Fruit fly (Drosophila melanogaster) whole organism, embryonic: ENCODE measurements around the gene TwdlK.
A peak's percentile ranks its signal among the peaks of the same experiment; 100 is the strongest.

Source experiments
- Antp ChIP-seq: fragments of 200-800 bp; sonication (Bioruptor generic); optimal IDR thresholded peaks from 3 replicates; lab custom pipeline; 2016; ENCODE audit warnings: missing biosample characterization, missing genetic modification characterization
- Awh ChIP-seq: fragments of 200-800 bp; sonication (Bioruptor generic); IDR thresholded peaks from 2 replicates; pipeline ENCODE4, ENCODE4 v1.3.6; 2022; ENCODE audit warnings: missing biosample characterization, missing genetic modification characterization
- Blimp-1 ChIP-seq: fragments of 200-800 bp; sonication (Bioruptor generic); optimal IDR thresholded peaks from 3 replicates; lab custom pipeline; 2018; ENCODE audit warnings: missing biosample characterization, missing genetic modification characterization, mild to moderate bottlenecking, moderate library complexity, missing genetic modification reagents
- CG11085 ChIP-seq: fragments of 200-800 bp; sonication (Bioruptor generic); IDR thresholded peaks from 2 replicates; pipeline ENCODE4 v1.3.6; 2022; ENCODE audit warnings: missing biosample characterization, missing genetic modification characterization
- CG12299 ChIP-seq: fragments of 200-800 bp; sonication (Bioruptor generic); optimal IDR thresholded peaks from 2 replicates; lab custom pipeline; 2018; ENCODE audit warnings: missing biosample characterization, mild to moderate bottlenecking, missing genetic modification characterization
- CG13624 ChIP-seq: fragments of 200-800 bp; sonication (Bioruptor generic); optimal IDR thresholded peaks from 2 replicates; lab custom pipeline; 2016; ENCODE audit warnings: missing biosample characterization, missing genetic modification characterization
- CG15479 ChIP-seq: fragments of 200-800 bp; sonication (Bioruptor generic); optimal IDR thresholded peaks from 3 replicates; lab custom pipeline; 2019; ENCODE audit warnings: missing biosample characterization, mild to moderate bottlenecking, missing genetic modification characterization, moderate library complexity
- CG15601 ChIP-seq: fragments of 200-800 bp; sonication (Bioruptor generic); optimal IDR thresholded peaks from 3 replicates; lab custom pipeline; 2019; ENCODE audit warnings: missing biosample characterization, mild to moderate bottlenecking, missing genetic modification characterization, moderate library complexity
- CG17328 ChIP-seq: fragments of 200-800 bp; sonication (Bioruptor generic); IDR thresholded peaks from 2 replicates; pipeline ENCODE4 v1.3.6; 2022; ENCODE audit warnings: missing biosample characterization, missing genetic modification characterization
- CG17612 ChIP-seq: fragments of 200-800 bp; sonication (Bioruptor generic); IDR thresholded peaks from 2 replicates; pipeline ENCODE4 v1.3.6; 2022; ENCODE audit warnings: missing biosample characterization, missing genetic modification characterization
- CG17829 ChIP-seq: fragments of 200-800 bp; optimal IDR thresholded peaks from 2 replicates; lab custom pipeline; 2019; ENCODE audit warnings: missing biosample characterization, mild to moderate bottlenecking, missing genetic modification characterization, moderate library complexity
- CG1832 ChIP-seq: fragments of 200-800 bp; sonication (Bioruptor generic); optimal IDR thresholded peaks from 2 replicates; lab custom pipeline; 2017; ENCODE audit warnings: missing biosample characterization, mild to moderate bottlenecking, missing genetic modification characterization, inconsistent platforms
- CG2116 ChIP-seq: fragments of 200-800 bp; sonication (Bioruptor generic); optimal IDR thresholded peaks from 3 replicates; lab custom pipeline; 2018; ENCODE audit warnings: missing biosample characterization, mild to moderate bottlenecking, missing genetic modification characterization
- CG2875 ChIP-seq: fragments of 200-800 bp; sonication (Bioruptor generic); optimal IDR thresholded peaks from 2 replicates; lab custom pipeline; 2017; ENCODE audit warnings: missing biosample characterization, mild to moderate bottlenecking, missing genetic modification characterization, missing genetic modification reagents
- CG32767 ChIP-seq: fragments of 200-800 bp; sonication (Bioruptor generic); IDR thresholded peaks from 2 replicates; pipeline ENCODE4 v1.3.6; 2022; ENCODE audit warnings: missing biosample characterization, missing genetic modification characterization
- CG3407 ChIP-seq: fragments of 200-800 bp; sonication (Bioruptor generic); optimal IDR thresholded peaks from 2 replicates; lab custom pipeline; 2018; ENCODE audit warnings: missing biosample characterization, mild to moderate bottlenecking, missing genetic modification characterization
- CG3726 ChIP-seq: fragments of 200-800 bp; sonication (Bioruptor generic); IDR thresholded peaks from 3 replicates; pipeline ENCODE4, ENCODE4 v1.3.6; 2022; ENCODE audit warnings: missing biosample characterization, missing genetic modification characterization
- CG4360 ChIP-seq: fragments of 200-800 bp; sonication (Bioruptor generic); IDR thresholded peaks from 2 replicates; pipeline ENCODE4 v1.3.6; 2022; ENCODE audit warnings: missing biosample characterization, missing genetic modification characterization
- CG5953 ChIP-seq: fragments of 200-800 bp; sonication (Bioruptor generic); IDR thresholded peaks from 2 replicates; pipeline ENCODE4 v1.3.6; 2022; ENCODE audit warnings: missing biosample characterization, missing genetic modification characterization
- CG6654 ChIP-seq: fragments of 200-800 bp; sonication (Bioruptor generic); optimal IDR thresholded peaks from 2 replicates; lab custom pipeline; 2017; ENCODE audit warnings: missing biosample characterization, mild to moderate bottlenecking, missing genetic modification characterization
- CG6791 ChIP-seq: fragments of 200-800 bp; sonication (Bioruptor generic); IDR thresholded peaks from 3 replicates; pipeline ENCODE4 v1.3.6; 2022; ENCODE audit warnings: missing biosample characterization, missing genetic modification characterization; ENCODE audit not compliant: partially characterized antibody
- CG7745 ChIP-seq: fragments of 200-800 bp; sonication (Bioruptor generic); optimal IDR thresholded peaks from 2 replicates; lab custom pipeline; 2018; ENCODE audit warnings: missing biosample characterization, mild to moderate bottlenecking, missing genetic modification characterization, moderate library complexity
- CG7839 ChIP-seq: fragments of 200-800 bp; sonication (Bioruptor generic); optimal IDR thresholded peaks from 3 replicates; lab custom pipeline; 2018; ENCODE audit warnings: missing biosample characterization, mild to moderate bottlenecking, missing genetic modification characterization, moderate library complexity
- CTCF ChIP-seq: fragments of 200-800 bp; sonication (Bioruptor generic); optimal IDR thresholded peaks from 2 replicates; lab custom pipeline; 2017; ENCODE audit warnings: missing biosample characterization, mild to moderate bottlenecking, missing genetic modification characterization, moderate library complexity
- Camta ChIP-seq: fragments of 200-800 bp; sonication (Bioruptor generic); optimal IDR thresholded peaks from 2 replicates; lab custom pipeline; 2016; ENCODE audit warnings: missing biosample characterization, missing genetic modification characterization
- Dip3 ChIP-seq: fragments of 200-800 bp; sonication (Bioruptor generic); optimal IDR thresholded peaks from 3 replicates; lab custom pipeline; 2016; ENCODE audit warnings: missing biosample characterization, missing genetic modification characterization
- Doc2 ChIP-seq: fragments of 200-800 bp; sonication (Bioruptor generic); IDR thresholded peaks from 2 replicates; pipeline ENCODE4 v1.3.6; 2022; ENCODE audit warnings: missing biosample characterization, missing genetic modification characterization
- E2f2 ChIP-seq: fragments of 200-800 bp; sonication (Bioruptor generic); IDR thresholded peaks from 2 replicates; pipeline ENCODE4 v1.3.6; 2022; ENCODE audit warnings: missing biosample characterization, missing genetic modification characterization
- Gug ChIP-seq: fragments of 200-800 bp; sonication (Bioruptor generic); IDR thresholded peaks from 4 replicates; pipeline ENCODE4 v1.3.6; 2022; ENCODE audit warnings: missing biosample characterization, missing genetic modification characterization
- Hr39 ChIP-seq: fragments of >200 bp; optimal IDR thresholded peaks from 2 replicates; lab custom pipeline; 2017
- Hsf ChIP-seq: fragments of 200-800 bp; sonication (Bioruptor generic); optimal IDR thresholded peaks from 3 replicates; lab custom pipeline; 2016; ENCODE audit warnings: missing biosample characterization, missing genetic modification characterization
- Lim3 ChIP-seq: fragments of 200-800 bp; sonication (Bioruptor generic); IDR thresholded peaks from 2 replicates; pipeline ENCODE4 v1.3.6; 2022; ENCODE audit warnings: missing biosample characterization, missing genetic modification characterization
- Sox102F ChIP-seq: fragments of 200-800 bp; sonication (Bioruptor generic); optimal IDR thresholded peaks from 2 replicates; lab custom pipeline; 2018; ENCODE audit warnings: missing biosample characterization, mild to moderate bottlenecking, missing genetic modification characterization, moderate library complexity
- Sry-β ChIP-seq: fragments of 200-800 bp; sonication (Bioruptor generic); optimal IDR thresholded peaks from 2 replicates; lab custom pipeline; 2018; ENCODE audit warnings: missing biosample characterization, mild to moderate bottlenecking, missing genetic modification characterization, moderate library complexity
- Sry-δ ChIP-seq: fragments of 200-800 bp; sonication (Bioruptor generic); optimal IDR thresholded peaks from 2 replicates; lab custom pipeline; 2016; ENCODE audit warnings: missing biosample characterization, missing genetic modification characterization
- Usf ChIP-seq: fragments of 200-800 bp; sonication (Bioruptor generic); optimal IDR thresholded peaks from 2 replicates; lab custom pipeline; 2017; ENCODE audit warnings: missing genotype, missing biosample characterization, missing genetic modification characterization
- ab ChIP-seq: fragments of 200-800 bp; sonication (Bioruptor generic); optimal IDR thresholded peaks from 2 replicates; lab custom pipeline; 2016; ENCODE audit warnings: missing biosample characterization, missing genetic modification characterization
- abd-A ChIP-seq: fragments of 200-800 bp; sonication (Bioruptor generic); optimal IDR thresholded peaks from 3 replicates; lab custom pipeline; 2019; ENCODE audit warnings: missing biosample characterization, mild to moderate bottlenecking, missing genetic modification characterization, moderate library complexity
- br ChIP-seq: fragments of >200 bp; optimal IDR thresholded peaks from 2 replicates; lab custom pipeline; 2017
- ci ChIP-seq: fragments of 200-800 bp; sonication (Bioruptor generic); IDR thresholded peaks from 3 replicates; pipeline ENCODE4 v1.3.6; 2022; ENCODE audit warnings: missing biosample characterization, missing genetic modification characterization
- dpn ChIP-seq, 2 experiments: fragments of 200-800 bp; sonication (Bioruptor generic); optimal IDR thresholded peaks; 3 replicates each; lab custom pipeline; 2016; ENCODE audit warnings: missing biosample characterization in 2 of 2, missing genetic modification characterization in 2 of 2
- h ChIP-seq: fragments of >200 bp; optimal IDR thresholded peaks from 2 replicates; lab custom pipeline; 2017
- klu ChIP-seq: fragments of 200-800 bp; sonication (Bioruptor generic); IDR thresholded peaks from 2 replicates; pipeline ENCODE4 v1.3.6; 2022; ENCODE audit warnings: missing biosample characterization, missing genetic modification characterization
- nerfin-2 ChIP-seq: fragments of 200-800 bp; sonication (Bioruptor generic); IDR thresholded peaks from 2 replicates; pipeline ENCODE4 v1.3.6; 2022; ENCODE audit warnings: missing biosample characterization, missing genetic modification characterization; ENCODE audit not compliant: partially characterized antibody
- pb ChIP-seq: fragments of 200-800 bp; sonication (Bioruptor generic); optimal IDR thresholded peaks from 3 replicates; lab custom pipeline; 2016; ENCODE audit warnings: missing biosample characterization, missing genetic modification characterization
- peb ChIP-seq: fragments of 200-800 bp; sonication (Bioruptor generic); IDR thresholded peaks from 2 replicates; pipeline ENCODE4 v1.3.6; 2022; ENCODE audit warnings: missing biosample characterization, missing genetic modification characterization
- pum ChIP-seq: fragments of 200-800 bp; sonication (Bioruptor generic); optimal IDR thresholded peaks from 2 replicates; lab custom pipeline; 2016; ENCODE audit warnings: missing biosample characterization, missing genetic modification characterization
- slbo ChIP-seq: fragments of 200-800 bp; sonication (Bioruptor generic); IDR thresholded peaks from 2 replicates; pipeline ENCODE4 v1.3.6; 2022; ENCODE audit warnings: missing biosample characterization, missing genetic modification characterization
- slp2 ChIP-seq: fragments of 200-800 bp; sonication (Bioruptor generic); optimal IDR thresholded peaks from 2 replicates; lab custom pipeline; 2016; ENCODE audit warnings: missing biosample characterization, missing genetic modification characterization
- tap ChIP-seq: fragments of 200-800 bp; optimal IDR thresholded peaks from 3 replicates; lab custom pipeline; 2019; ENCODE audit warnings: missing biosample characterization, mild to moderate bottlenecking, missing genetic modification characterization, moderate library complexity
- tio ChIP-seq: fragments of 200-800 bp; sonication (Bioruptor generic); optimal IDR thresholded peaks from 2 replicates; lab custom pipeline; 2017; ENCODE audit warnings: missing biosample characterization, missing genetic modification characterization, inconsistent platforms
- twi ChIP-seq: fragments of 200-800 bp; optimal IDR thresholded peaks from 2 replicates; lab custom pipeline; 2019; ENCODE audit warnings: missing biosample characterization, mild to moderate bottlenecking, missing genetic modification characterization, moderate library complexity
- wdn ChIP-seq: fragments of 200-800 bp; sonication (Bioruptor generic); IDR thresholded peaks from 2 replicates; pipeline ENCODE4 v1.3.6; 2022; ENCODE audit warnings: missing biosample characterization, missing genetic modification characterization

Gene TwdlK

dm6 chr3R:26654594-26654993, 26.1 kb upstream of the TwdlK start (continued):
- no peak for TF ChIP-seq abd-A (tag; lab: Kevin White, UChicago)
- no peak for TF ChIP-seq Blimp-1
- peak; percentile 61 for TF ChIP-seq Sox102F (GFP tag; lab: Kevin White, UChicago)
- no peak for TF ChIP-seq CG4360 (GFP tag; lab: Robert Waterston, UW)
- TF ChIP-seq CG32767, result peak; percentile 48
- TF ChIP-seq CG15601, result no peak
- TF ChIP-seq Lim3 (GFP tag; lab: Robert Waterston, UW), result 0 out of 2 replicates have a peak, but pooled peaks have one; percentile 6
- TF ChIP-seq h (lab: Kevin White, UChicago), result no peak
- peak; percentile 48; the same call in 2 of the 4 replicates for TF ChIP-seq Gug (GFP tag; lab: Robert Waterston, UW)
- peak; percentile 54; the same call in 1 of the 2 replicates for TF ChIP-seq CG17328 (GFP tag; lab: Robert Waterston, UW)
- TF ChIP-seq CG3726 (GFP tag; lab: Robert Waterston, UW), result 0 out of 3 replicates have a peak, but pooled peaks have one; percentile 44
- peak; percentile 62; the same call in 1 of the 3 replicates for TF ChIP-seq ci (GFP tag; lab: Robert Waterston, UW)
- peak; percentile 46 for TF ChIP-seq Camta
- peak; percentile 41 for TF ChIP-seq E2f2 (GFP tag; lab: Robert Waterston, UW)
- TF ChIP-seq nerfin-2 (GFP tag; lab: Robert Waterston, UW), result no peak
- TF ChIP-seq CG7839 (tag; lab: Kevin White, UChicago), result peak; percentile 55
- no peak for TF ChIP-seq CG17612 (GFP tag; lab: Robert Waterston, UW)
- TF ChIP-seq Doc2 (GFP tag; lab: Robert Waterston, UW), result peak; percentile 9; the same call in 1 of the 2 replicates
- peak; percentile 23 for TF ChIP-seq pum
- TF ChIP-seq ab (GFP tag; lab: Kevin White, UChicago), result no peak
- peak; percentile 61 for TF ChIP-seq slbo (GFP tag; lab: Robert Waterston, UW)
- TF ChIP-seq CG7745 (tag; lab: Kevin White, UChicago), result no peak
- TF ChIP-seq twi (tag; lab: Kevin White, UChicago), result no peak
- TF ChIP-seq CG15479 (GFP tag; lab: Kevin White, UChicago), result no peak
- TF ChIP-seq Awh, result no peak
- no peak for TF ChIP-seq CG6791 (GFP tag; lab: Robert Waterston, UW)
- peak; percentile 4 for TF ChIP-seq CG3407 (GFP tag; lab: Kevin White, UChicago)
- TF ChIP-seq CG2116 (GFP tag; lab: Kevin White, UChicago), result no peak
- no peak for TF ChIP-seq br
- TF ChIP-seq CG1832 (GFP tag; lab: Kevin White, UChicago), result no peak
- TF ChIP-seq pb (GFP tag; lab: Kevin White, UChicago), result no peak
- TF ChIP-seq slp2, result peak; percentile 38
- TF ChIP-seq CG6654 (GFP tag; lab: Kevin White, UChicago), result no peak
- peak; percentile 37; the same call in 1 of the 2 replicates for TF ChIP-seq CG5953 (GFP tag; lab: Robert Waterston, UW)
- no peak for TF ChIP-seq Sry-β
- peak; percentile 56 for TF ChIP-seq Hsf (GFP tag; lab: Kevin White, UChicago)
- TF ChIP-seq Usf (GFP tag; lab: Kevin White, UChicago), result no peak
- TF ChIP-seq CG11085, result no peak
- TF ChIP-seq Dip3 (GFP tag; lab: Kevin White, UChicago), result peak; percentile 32
- TF ChIP-seq CG2875, result no peak
- TF ChIP-seq wdn, result 0 out of 2 replicates have a peak, but pooled peaks have one; percentile 18
- TF ChIP-seq CTCF (GFP tag; lab: Kevin White, UChicago), result no peak
- 0 out of 2 replicates have a peak, but pooled peaks have one; percentile 39 for TF ChIP-seq klu (GFP tag; lab: Robert Waterston, UW)
- TF ChIP-seq tio (GFP tag; lab: Kevin White, UChicago), result no peak
- no peak for TF ChIP-seq Sry-δ (GFP tag; lab: Kevin White, UChicago)
- TF ChIP-seq dpn (GFP tag; optimal IDR thresholded peaks at IDR 0.05; lab: Kevin White, UChicago), result peak; percentile 54 to 60
- TF ChIP-seq CG13624 (GFP tag; lab: Kevin White, UChicago), result peak; percentile 42
- no peak for TF ChIP-seq peb (GFP tag; lab: Robert Waterston, UW)
- no peak for TF ChIP-seq CG17829 (tag; lab: Kevin White, UChicago)
- TF ChIP-seq tap (tag; lab: Kevin White, UChicago), result no peak
- TF ChIP-seq CG12299 (tag; lab: Kevin White, UChicago), result no peak
- TF ChIP-seq Antp (GFP tag; lab: Kevin White, UChicago), result peak; percentile 54
- no peak for TF ChIP-seq Hr39 (lab: Kevin White, UChicago)
